Worm (Caenorhabditis elegans) whole organism, L1 larva: ENCODE measurements around the gene C08F8.9.

Source experiments
- C04F5.9 ChIP-seq: sonication (generic microtip); optimal IDR thresholded peaks from 2 replicates; lab custom pipeline; 2016; ENCODE audit warnings: missing genetic modification characterization, missing compliant biosample characterization
- alr-1 ChIP-seq: fragments of 200-800 bp; sonication (Bioruptor generic); optimal IDR thresholded peaks from 2 replicates; lab custom pipeline; 2018; ENCODE audit warnings: borderline replicate concordance, mild to moderate bottlenecking, missing genetic modification characterization, missing compliant biosample characterization
- ceh-90 ChIP-seq: sonication (generic microtip); optimal IDR thresholded peaks from 2 replicates; lab custom pipeline; 2016; ENCODE audit warnings: missing genetic modification characterization, missing compliant biosample characterization
- ces-1 ChIP-seq: fragments of 150-350 bp; optimal IDR thresholded peaks from 2 replicates; lab custom pipeline; 2014; ENCODE audit warnings: missing biosample characterization, missing genetic modification reagents, missing genetic modification characterization
- dpl-1 ChIP-seq, 3 experiments: fragments of 150-350 bp in 2 of 3; sonication (generic microtip) in 1 of 3; optimal IDR thresholded peaks; 2 replicates each; lab custom pipeline; 2014 to 2017; ENCODE audit warnings: missing biosample characterization in 3 of 3, missing genetic modification characterization in 3 of 3, missing genetic modification reagents in 3 of 3
- egl-27 ChIP-seq, 2 experiments: fragments of 150-350 bp in 1 of 2; sonication (generic microtip); optimal IDR thresholded peaks; 3 replicates each; lab custom pipeline; 2017 to 2018; ENCODE audit warnings: missing biosample characterization in 2 of 2, missing genetic modification characterization in 2 of 2, missing genetic modification reagents in 2 of 2
- elt-2 ChIP-seq: sonication (generic microtip); optimal IDR thresholded peaks from 2 replicates; lab custom pipeline; 2016; ENCODE audit warnings: missing genetic modification characterization, mild to moderate bottlenecking, inconsistent platforms, missing compliant biosample characterization, missing genetic modification reagents
- elt-3 ChIP-seq, 6 experiments: fragments of 150-350 bp in 1 of 6; sonication (generic microtip); optimal IDR thresholded peaks; 2 replicates each; lab custom pipeline; 2017 to 2018; ENCODE audit warnings: missing biosample characterization in 6 of 6, missing genetic modification characterization in 6 of 6, inconsistent platforms in 1 of 6
- ets-5 ChIP-seq: fragments of 200-800 bp; sonication (Bioruptor generic); IDR thresholded peaks from 2 replicates; pipeline ENCODE4 v1.3.6; 2022; ENCODE audit warnings: missing genetic modification characterization, missing compliant biosample characterization
- fkh-10 ChIP-seq: sonication (generic microtip); optimal IDR thresholded peaks from 2 replicates; lab custom pipeline; 2017; ENCODE audit warnings: missing biosample characterization, missing genetic modification reagents, missing genetic modification characterization
- fkh-4 ChIP-seq: sonication (generic microtip); optimal IDR thresholded peaks from 2 replicates; lab custom pipeline; 2016; ENCODE audit warnings: missing compliant biosample characterization, missing genetic modification characterization, borderline replicate concordance
- fkh-8 ChIP-seq: sonication (generic microtip); optimal IDR thresholded peaks from 2 replicates; lab custom pipeline; 2016; ENCODE audit warnings: mild to moderate bottlenecking, missing genetic modification characterization, missing compliant biosample characterization
- fos-1 ChIP-seq: fragments of 150-350 bp; optimal IDR thresholded peaks from 2 replicates; lab custom pipeline; 2014; ENCODE audit warnings: missing biosample characterization, missing genetic modification characterization
- grh-1 ChIP-seq: fragments of 200-800 bp; sonication (Bioruptor generic); IDR thresholded peaks from 2 replicates; pipeline ENCODE4 v1.3.6; 2022; ENCODE audit warnings: missing genetic modification reagents, missing genetic modification characterization, missing compliant biosample characterization
- hlh-17 ChIP-seq: fragments of 200-800 bp; sonication (Bioruptor generic); optimal IDR thresholded peaks from 2 replicates; lab custom pipeline; 2018; ENCODE audit warnings: missing genetic modification characterization, mild to moderate bottlenecking, missing compliant biosample characterization, moderate library complexity, borderline replicate concordance
- hlh-4 ChIP-seq: sonication (generic microtip); optimal IDR thresholded peaks from 2 replicates; lab custom pipeline; 2016; ENCODE audit warnings: mild to moderate bottlenecking, missing genetic modification characterization, missing compliant biosample characterization
- irx-1 ChIP-seq: sonication (generic microtip); optimal IDR thresholded peaks from 2 replicates; lab custom pipeline; 2016; ENCODE audit warnings: missing genetic modification characterization, missing compliant biosample characterization
- lin-13 ChIP-seq: fragments of 150-350 bp; optimal IDR thresholded peaks from 2 replicates; lab custom pipeline; 2014; ENCODE audit warnings: missing biosample characterization, missing genetic modification reagents, missing genetic modification characterization
- lin-14 ChIP-seq: fragments of 200-800 bp; sonication (Bioruptor generic); optimal IDR thresholded peaks from 2 replicates; lab custom pipeline; 2018; ENCODE audit warnings: mild to moderate bottlenecking, missing genetic modification characterization, moderate library complexity, missing compliant biosample characterization
- lin-15B ChIP-seq: fragments of 150-350 bp; sonication (generic microtip); optimal IDR thresholded peaks from 3 replicates; lab custom pipeline; 2014; ENCODE audit warnings: missing biosample characterization, missing genetic modification characterization
- lsy-2 ChIP-seq, 2 experiments: fragments of 150-350 bp; optimal IDR thresholded peaks; 2 replicates each; lab custom pipeline; 2014; ENCODE audit warnings: missing biosample characterization in 2 of 2, missing genetic modification characterization in 2 of 2
- mab-9 ChIP-seq: fragments of 200-800 bp; sonication (Bioruptor generic); IDR thresholded peaks from 2 replicates; pipeline ENCODE4 v1.3.6; 2022; ENCODE audit warnings: missing genetic modification reagents, missing genetic modification characterization, missing compliant biosample characterization
- mdl-1 ChIP-seq, 2 experiments: fragments of 150-350 bp; optimal IDR thresholded peaks; 2 replicates each; lab custom pipeline; 2014 to 2017; ENCODE audit warnings: missing biosample characterization in 2 of 2, missing genetic modification characterization in 2 of 2, inconsistent platforms in 1 of 2
- mep-1 ChIP-seq: fragments of 150-350 bp; optimal IDR thresholded peaks from 2 replicates; lab custom pipeline; 2014; ENCODE audit warnings: missing biosample characterization, missing genetic modification characterization
- nhr-11 ChIP-seq: fragments of 150-350 bp; optimal IDR thresholded peaks from 2 replicates; lab custom pipeline; 2014; ENCODE audit warnings: missing biosample characterization, missing genetic modification characterization
- nhr-12 ChIP-seq: sonication (generic microtip); optimal IDR thresholded peaks from 2 replicates; lab custom pipeline; 2017; ENCODE audit warnings: missing biosample characterization, missing genetic modification characterization
- nhr-19 ChIP-seq: fragments of 200-800 bp; sonication (Bioruptor generic); conservative IDR thresholded peaks from 2 replicates; pipeline ENCODE4 v1.3.6; 2022; ENCODE audit warnings: missing genetic modification characterization, missing compliant biosample characterization
- nhr-20 ChIP-seq: sonication (generic microtip); optimal IDR thresholded peaks from 2 replicates; lab custom pipeline; 2016; ENCODE audit warnings: mild to moderate bottlenecking, missing genetic modification characterization, missing compliant biosample characterization
- nhr-237 ChIP-seq: fragments of 150-350 bp; optimal IDR thresholded peaks from 2 replicates; lab custom pipeline; 2014; ENCODE audit warnings: missing biosample characterization, missing genetic modification characterization
- nhr-28 ChIP-seq: fragments of 150-350 bp; optimal IDR thresholded peaks from 2 replicates; lab custom pipeline; 2014; ENCODE audit warnings: missing biosample characterization, missing genetic modification characterization
- nhr-71 ChIP-seq: sonication (generic microtip); optimal IDR thresholded peaks from 2 replicates; lab custom pipeline; 2016; ENCODE audit warnings: mild to moderate bottlenecking, missing genetic modification characterization, moderate library complexity, missing compliant biosample characterization
- nhr-84 ChIP-seq: sonication (generic microtip); optimal IDR thresholded peaks from 2 replicates; lab custom pipeline; 2017; ENCODE audit warnings: missing biosample characterization, missing genetic modification characterization
- pag-3 ChIP-seq: sonication (generic microtip); optimal IDR thresholded peaks from 2 replicates; lab custom pipeline; 2017; ENCODE audit warnings: missing genetic modification characterization, mild to moderate bottlenecking, missing compliant biosample characterization, antibody characterized with exemption, borderline replicate concordance; ENCODE audit not compliant: insufficient read depth
- pax-3 ChIP-seq: fragments of 200-800 bp; sonication (Bioruptor generic); optimal IDR thresholded peaks from 2 replicates; lab custom pipeline; 2018; ENCODE audit warnings: mild to moderate bottlenecking, missing genetic modification characterization, moderate library complexity, missing compliant biosample characterization
- rnt-1 ChIP-seq: sonication (generic microtip); optimal IDR thresholded peaks from 2 replicates; lab custom pipeline; 2016; ENCODE audit warnings: mild to moderate bottlenecking, missing genetic modification characterization, moderate library complexity, missing compliant biosample characterization
- snu-23 ChIP-seq: sonication (generic microtip); optimal IDR thresholded peaks from 2 replicates; lab custom pipeline; 2016; ENCODE audit warnings: missing genetic modification characterization, missing compliant biosample characterization
- sox-4 ChIP-seq: sonication (generic microtip); optimal IDR thresholded peaks from 2 replicates; lab custom pipeline; 2016; ENCODE audit warnings: missing genetic modification characterization, missing compliant biosample characterization
- sptf-1 ChIP-seq: fragments of 150-350 bp; optimal IDR thresholded peaks from 2 replicates; lab custom pipeline; 2014; ENCODE audit warnings: missing biosample characterization, missing genetic modification characterization
- tbx-2 ChIP-seq: sonication (generic microtip); optimal IDR thresholded peaks from 2 replicates; lab custom pipeline; 2016; ENCODE audit warnings: missing genetic modification characterization, missing compliant biosample characterization
- tlp-1 ChIP-seq: fragments of 150-350 bp; optimal IDR thresholded peaks from 2 replicates; lab custom pipeline; 2014; ENCODE audit warnings: missing biosample characterization, missing genetic modification characterization
- unc-130 ChIP-seq: fragments of 150-350 bp; optimal IDR thresholded peaks from 2 replicates; lab custom pipeline; 2017; ENCODE audit warnings: missing biosample characterization, missing genetic modification characterization, inconsistent platforms
- unc-62 ChIP-seq: fragments of 150-350 bp; optimal IDR thresholded peaks from 2 replicates; lab custom pipeline; 2014; ENCODE audit warnings: missing biosample characterization, missing genetic modification reagents, missing genetic modification characterization
- unc-98 ChIP-seq: fragments of 200-800 bp; sonication (Bioruptor generic); IDR thresholded peaks from 2 replicates; pipeline ENCODE4 v1.3.6; 2022; ENCODE audit warnings: missing genetic modification characterization, missing compliant biosample characterization
- xbp-1 ChIP-seq: sonication (generic microtip); optimal IDR thresholded peaks from 2 replicates; lab custom pipeline; 2016; ENCODE audit warnings: missing genetic modification characterization, missing compliant biosample characterization
- ztf-11 ChIP-seq, 2 experiments: sonication (generic microtip); optimal IDR thresholded peaks; 2 replicates each; lab custom pipeline; 2016 to 2017; ENCODE audit warnings: missing genetic modification characterization in 2 of 2, missing biosample characterization in 1 of 2, missing compliant biosample characterization in 1 of 2
- ztf-4 ChIP-seq: fragments of 150-350 bp; optimal IDR thresholded peaks from 2 replicates; lab custom pipeline; 2014; ENCODE audit warnings: missing biosample characterization, missing genetic modification characterization

C08F8.9 gene

ce11 chrIV:11223878-11224277, 45.5 kb upstream of the C08F8.9 start, which contains the start of gene C29F4.3:
Gene C29F4.3 (minus strand): TSS chrIV:11223978.
- no peak for TF ChIP-seq ets-5 (GFP tag; lab: Robert Waterston, UW)
- TF ChIP-seq nhr-19 (GFP tag; lab: Robert Waterston, UW): no peak
- no peak for TF ChIP-seq C04F5.9 (tag; lab: Kevin White, UChicago)
- no peak for TF ChIP-seq snu-23 (GFP tag; lab: Kevin White, UChicago)
- no peak for TF ChIP-seq fos-1
- no peak for TF ChIP-seq pag-3 (tag; lab: Kevin White, UChicago)
- no peak for TF ChIP-seq egl-27 (tag; optimal IDR thresholded peaks at IDR 0.05; lab: Kevin White, UChicago)
- no peak for TF ChIP-seq irx-1
- no peak for TF ChIP-seq nhr-12 (tag; lab: Kevin White, UChicago)
- TF ChIP-seq hlh-17 (GFP tag; lab: Kevin White, UChicago): no peak
- no peak for TF ChIP-seq fkh-8 (tag; lab: Kevin White, UChicago)
- TF ChIP-seq lin-13: no peak
- TF ChIP-seq ceh-90 (tag; lab: Kevin White, UChicago): no peak
- TF ChIP-seq unc-62: no peak
- TF ChIP-seq ztf-4 (tag; lab: Kevin White, UChicago): no peak
- no peak for TF ChIP-seq lin-15B (tag; lab: Kevin White, UChicago)

- TF ChIP-seq nhr-28 (tag; lab: Kevin White, UChicago) (no peak), dpl-1 (GFP tag; optimal IDR thresholded peaks at IDR 0.05; lab: Kevin White, UChicago) (no peak), mep-1 (tag; lab: Kevin White, UChicago) (no peak), tlp-1 (no peak)
These were observed 39.6 kb upstream of the C08F8.9 start, which contains the start of gene zip-6 for ce11 chrIV:11218037-11218436. Gene zip-6 (minus strand): TSS chrIV:11218137.

ce11 chrIV:11212978-11213377, 34.6 kb upstream of the C08F8.9 start:
- TF ChIP-seq alr-1 (tag; lab: Kevin White, UChicago) (no peak), unc-98 (GFP tag; lab: Robert Waterston, UW) (no peak), fkh-4 (no peak)

- TF ChIP-seq sptf-1 (tag; lab: Kevin White, UChicago): no peak
- TF ChIP-seq ztf-4 (tag; lab: Kevin White, UChicago): no peak
- peak; percentile 9 for TF ChIP-seq rnt-1
- peak; percentile 21 for TF ChIP-seq unc-130 (tag; lab: Kevin White, UChicago)
- TF ChIP-seq nhr-11 (tag; lab: Kevin White, UChicago): no peak
- TF ChIP-seq nhr-19 (GFP tag; lab: Robert Waterston, UW): no peak
- TF ChIP-seq hlh-4 (tag; lab: Kevin White, UChicago): no peak
- no peak for TF ChIP-seq pax-3 (tag; lab: Kevin White, UChicago)
- no peak for TF ChIP-seq lin-15B (tag; lab: Kevin White, UChicago)
- no peak for TF ChIP-seq nhr-12 (tag; lab: Kevin White, UChicago)
- peak in 2 of 6 experiments; percentile 46 to 57 for TF ChIP-seq elt-3 (tag; optimal IDR thresholded peaks at IDR 0.05; lab: Kevin White, UChicago)
- TF ChIP-seq nhr-84 (tag; lab: Kevin White, UChicago): no peak
- no peak for TF ChIP-seq sox-4 (tag; lab: Kevin White, UChicago)
- no peak for TF ChIP-seq mab-9
- TF ChIP-seq alr-1 (tag; lab: Kevin White, UChicago): no peak
- peak; percentile 69 for TF ChIP-seq tlp-1
- no peak for TF ChIP-seq nhr-237 (tag; lab: Kevin White, UChicago)
- no peak for TF ChIP-seq lin-13
- peak; percentile 78 for TF ChIP-seq lin-14 (GFP tag; lab: Kevin White, UChicago)
- no peak for TF ChIP-seq mdl-1 (tag; optimal IDR thresholded peaks at IDR 0.05; lab: Kevin White, UChicago)
- TF ChIP-seq grh-1: no peak
- peak; percentile 44 for TF ChIP-seq elt-2 (tag; lab: Kevin White, UChicago)
- TF ChIP-seq unc-62: no peak
- no peak for TF ChIP-seq xbp-1
- no peak for TF ChIP-seq tbx-2 (tag; lab: Kevin White, UChicago)
- no peak for TF ChIP-seq nhr-71 (tag; lab: Kevin White, UChicago)
- TF ChIP-seq fkh-10 (GFP tag; lab: Kevin White, UChicago): no peak
- no peak for TF ChIP-seq ces-1
- no peak for TF ChIP-seq lsy-2 (tag; optimal IDR thresholded peaks at IDR 0.05; lab: Kevin White, UChicago)
- TF ChIP-seq nhr-20 (tag; lab: Kevin White, UChicago): peak; percentile 23
- TF ChIP-seq ztf-11 (tag; optimal IDR thresholded peaks at IDR 0.05; lab: Kevin White, UChicago): no peak
- peak; percentile 10 for TF ChIP-seq mep-1 (tag; lab: Kevin White, UChicago)
These were observed 33.2 kb upstream of the C08F8.9 start for ce11 chrIV:11211547-11211946.
